Worm (Caenorhabditis elegans): ENCODE results near the gene swsn-1.

Gene swsn-1

DNA sequence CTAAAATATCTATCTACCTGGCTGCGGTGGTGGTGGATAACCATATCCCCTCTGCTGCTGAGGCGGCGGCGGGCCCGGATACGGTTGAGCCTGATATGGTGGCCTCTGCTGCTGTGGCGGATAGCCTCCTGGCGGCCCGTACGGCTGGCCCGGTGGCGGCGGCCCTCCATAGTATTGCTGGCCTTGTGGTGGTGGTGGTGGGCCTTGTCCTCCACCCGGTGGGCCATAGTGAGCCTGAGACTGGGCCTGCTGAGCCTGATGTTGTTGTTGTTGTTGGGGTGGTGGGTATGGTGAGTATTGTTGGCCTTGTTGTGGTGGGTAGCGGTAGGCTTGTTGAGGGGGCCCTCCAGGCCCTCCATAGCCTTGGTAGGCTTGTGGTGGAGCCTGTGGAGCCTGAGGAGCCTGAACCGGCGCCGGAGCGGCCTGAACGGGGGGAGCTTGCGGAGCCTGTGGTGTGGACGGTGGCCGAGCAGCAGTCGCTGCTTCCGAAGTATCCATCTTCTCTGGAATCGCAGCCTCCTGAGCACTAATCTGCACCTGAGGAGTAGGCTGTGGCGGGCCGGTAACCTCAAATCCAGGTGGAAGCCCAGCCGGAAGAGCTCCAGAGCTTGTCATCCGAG, 7.9 kb downstream of the swsn-1 start:
- TF ChIP-seq nhr-25 (tag; optimal IDR thresholded peaks at IDR 0.05), result no peak
- TF ChIP-seq ceh-16 (tag; optimal IDR thresholded peaks at IDR 0.05), result no peak
- no peak for TF ChIP-seq eor-1 (tag; optimal IDR thresholded peaks at IDR 0.05)
- TF ChIP-seq ceh-82 (tag; optimal IDR thresholded peaks at IDR 0.05), result no peak
- no peak for TF ChIP-seq nhr-28 (tag; optimal IDR thresholded peaks at IDR 0.05)

DNA sequence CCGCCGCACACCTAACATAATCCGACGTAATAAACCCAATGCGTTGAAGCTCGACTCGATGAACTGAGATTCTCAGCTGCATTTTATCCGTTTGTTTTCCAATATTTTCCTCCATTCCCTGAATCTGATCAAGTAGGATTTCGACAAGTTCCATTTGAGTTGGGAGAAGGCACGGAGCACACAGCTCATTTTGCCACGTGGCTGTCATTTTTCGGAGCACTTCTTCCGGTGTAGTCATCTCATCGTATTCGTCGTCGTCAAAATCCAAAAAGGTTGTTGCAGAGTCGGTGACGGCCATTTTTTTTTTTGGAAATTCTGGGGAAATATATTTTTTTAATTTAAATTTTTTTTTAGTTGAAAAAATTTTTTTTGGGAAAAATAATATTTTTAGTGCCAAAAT, 11.9 kb downstream of the swsn-1 start, which contains the start of gene sld-5:
Gene sld-5 (minus strand): TSS at position 317 of the 400 bp plus-strand sequence.
- TF ChIP-seq nhr-23 (tag; optimal IDR thresholded peaks at IDR 0.05) (no peak), ceh-9 (tag; optimal IDR thresholded peaks at IDR 0.05) (no peak), lin-39 (tag; optimal IDR thresholded peaks at IDR 0.05) (no peak), unc-39 (tag; optimal IDR thresholded peaks at IDR 0.05) (no peak), pha-4 (tag; optimal IDR thresholded peaks at IDR 0.05) (no peak)

ce11 chrV:20235231-20235630, 14.1 kb downstream of the swsn-1 start:
- TF ChIP-seq nhr-67 (tag; optimal IDR thresholded peaks at IDR 0.05), result no peak
- no peak for TF ChIP-seq hmg-11 (tag; optimal IDR thresholded peaks at IDR 0.05)
- TF ChIP-seq zag-1 (tag; optimal IDR thresholded peaks at IDR 0.05), result no peak
- no peak for TF ChIP-seq nhr-237 (tag; optimal IDR thresholded peaks at IDR 0.05)
- no peak for TF ChIP-seq nhr-25 (tag; optimal IDR thresholded peaks at IDR 0.05)
- TF ChIP-seq unc-39 (tag; optimal IDR thresholded peaks at IDR 0.05), result no peak

DNA sequence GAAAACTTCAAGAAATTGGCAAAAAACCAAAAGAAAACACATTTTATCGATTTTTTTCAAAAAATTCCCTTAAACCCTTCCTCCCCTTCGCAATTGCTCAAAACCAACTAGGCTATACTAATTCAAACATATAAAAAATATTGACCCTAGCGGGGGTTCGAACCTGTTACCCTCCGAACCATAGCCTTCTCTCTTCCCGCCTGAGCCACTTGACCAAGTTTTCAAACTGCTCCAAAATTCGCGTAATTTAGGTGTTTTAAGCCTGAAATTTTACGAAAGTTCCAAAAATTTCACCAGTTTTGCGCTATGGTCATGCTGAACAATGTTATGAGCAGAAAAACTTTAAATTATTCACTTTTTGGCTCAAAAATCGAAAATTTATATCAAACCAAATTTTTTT, 14.8 kb downstream of the swsn-1 start:
- no peak for TF ChIP-seq mdl-1 (tag; optimal IDR thresholded peaks at IDR 0.05)
- TF ChIP-seq nhr-43 (tag; optimal IDR thresholded peaks at IDR 0.05; ENCODE audit: poor library complexity, severe bottlenecking), result no peak
- no peak for TF ChIP-seq pqm-1 (tag; optimal IDR thresholded peaks at IDR 0.05)
- no peak for TF ChIP-seq egl-5 (tag; optimal IDR thresholded peaks at IDR 0.05)
- no peak for TF ChIP-seq daf-12 (tag; optimal IDR thresholded peaks at IDR 0.05)
- no peak for TF ChIP-seq lin-39 (tag; optimal IDR thresholded peaks at IDR 0.05)
- TF ChIP-seq nhr-11 (tag; optimal IDR thresholded peaks at IDR 0.05), result no peak

DNA sequence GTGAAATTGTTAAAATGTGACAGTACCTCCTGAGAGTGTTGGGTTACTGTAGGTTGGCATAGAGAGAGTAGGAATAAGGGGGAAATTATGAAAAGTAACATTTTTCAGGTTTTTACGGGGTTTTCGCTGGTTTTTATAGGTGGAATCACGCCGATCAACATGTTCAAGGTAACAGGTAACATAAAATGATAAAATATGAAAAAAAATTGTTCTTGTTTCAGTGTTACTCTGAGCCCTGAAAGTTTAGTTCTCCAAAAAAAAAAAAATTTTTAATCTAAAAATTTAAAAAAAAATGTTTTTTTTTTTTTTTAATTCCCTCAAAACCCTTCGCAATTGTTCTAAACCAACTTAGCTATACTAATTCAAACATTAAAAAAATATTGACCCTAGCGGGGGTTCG, 15.5 kb downstream of the swsn-1 start, which contains the start of gene Y113G7B.15:
Gene Y113G7B.15 (minus strand): TSS at position 101 of the 400 bp plus-strand sequence.
- TF ChIP-seq aly-2 (tag; optimal IDR thresholded peaks at IDR 0.05), result no peak
- no peak for TF ChIP-seq tbx-2 (tag; optimal IDR thresholded peaks at IDR 0.05)
- no peak for TF ChIP-seq pha-4 (tag; optimal IDR thresholded peaks at IDR 0.05)
- TF ChIP-seq nfya-1 (tag; optimal IDR thresholded peaks at IDR 0.05; ENCODE audit: insufficient read depth), result no peak
- no peak for TF ChIP-seq elt-2 (tag; optimal IDR thresholded peaks at IDR 0.05)
- TF ChIP-seq sea-2 (GFP tag; optimal IDR thresholded peaks at IDR 0.05), result no peak
- no peak for TF ChIP-seq ceh-16 (tag; optimal IDR thresholded peaks at IDR 0.05)
- no peak for TF ChIP-seq egl-27 (tag; optimal IDR thresholded peaks at IDR 0.05)
- TF ChIP-seq ztf-11 (tag; optimal IDR thresholded peaks at IDR 0.05), result no peak
- no peak for TF ChIP-seq nhr-12 (tag; optimal IDR thresholded peaks at IDR 0.05)
- TF ChIP-seq R02D3.7 (tag; optimal IDR thresholded peaks at IDR 0.05), result no peak
- TF ChIP-seq ceh-9 (tag; optimal IDR thresholded peaks at IDR 0.05), result no peak
- no peak for TF ChIP-seq jun-1 (tag; optimal IDR thresholded peaks at IDR 0.05)
- no peak for TF ChIP-seq fkh-2 (tag; optimal IDR thresholded peaks at IDR 0.05)
- TF ChIP-seq elt-3 (tag; optimal IDR thresholded peaks at IDR 0.05), result no peak
- no peak for TF ChIP-seq fkh-10 (GFP tag; optimal IDR thresholded peaks at IDR 0.05)
- TF ChIP-seq nhr-67 (tag; optimal IDR thresholded peaks at IDR 0.05), result no peak
- TF ChIP-seq nhr-43 (tag; optimal IDR thresholded peaks at IDR 0.05; ENCODE audit: poor library complexity, severe bottlenecking), result no peak

DNA sequence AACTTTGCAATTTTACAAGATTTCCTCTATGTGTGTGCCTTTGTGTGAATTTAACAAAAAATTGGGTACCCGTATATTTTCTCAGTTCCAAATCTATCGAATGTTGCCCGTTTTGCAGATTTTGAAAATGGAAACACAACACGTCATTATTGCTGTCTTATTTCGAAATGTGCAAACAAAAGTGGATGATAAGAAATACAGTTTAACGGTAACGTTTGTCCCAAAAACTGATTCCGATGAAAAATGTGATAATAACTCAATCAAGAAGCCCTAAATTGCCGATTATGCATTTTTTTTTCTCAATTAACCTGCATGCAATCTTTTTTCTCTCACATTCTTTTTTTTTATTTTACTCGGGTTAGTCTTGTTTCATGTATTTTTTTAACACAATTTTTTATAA, 24.0 kb downstream of the swsn-1 start:
- TF ChIP-seq pqm-1 (tag; optimal IDR thresholded peaks at IDR 0.05) (peak; percentile 15), elt-2 (tag; optimal IDR thresholded peaks at IDR 0.05) (peak; percentile 76), egl-27 (tag; optimal IDR thresholded peaks at IDR 0.05) (no peak), pha-4 (tag; optimal IDR thresholded peaks at IDR 0.05) (peak; percentile 28)

Data from whole organism, L3 larva.